Worm (Caenorhabditis elegans) whole organism, early embryonic: ENCODE data around the gene srj-26.

ENCODE experiments used
- B0310.2 ChIP-seq: sonication (generic microtip); optimal IDR thresholded peaks from 2 replicates; lab custom pipeline; 2016; ENCODE audit warnings: mild to moderate bottlenecking, missing genetic modification characterization, missing compliant biosample characterization
- F13C5.2 ChIP-seq: sonication (generic microtip); optimal IDR thresholded peaks from 2 replicates; lab custom pipeline; 2017; ENCODE audit warnings: mild to moderate bottlenecking, missing genetic modification characterization, inconsistent platforms, missing compliant biosample characterization
- aly-1 ChIP-seq: sonication (generic microtip); optimal IDR thresholded peaks from 2 replicates; lab custom pipeline; 2016; ENCODE audit warnings: missing genetic modification characterization, missing compliant biosample characterization
- ama-1 ChIP-seq: fragments of 150-350 bp; optimal IDR thresholded peaks from 2 replicates; lab custom pipeline; 2014
- ceh-13 ChIP-seq: fragments of 200-800 bp; sonication (Bioruptor generic); optimal IDR thresholded peaks from 2 replicates; lab custom pipeline; 2018; ENCODE audit warnings: mild to moderate bottlenecking, missing genetic modification characterization, missing compliant biosample characterization
- ceh-36 ChIP-seq: sonication (generic microtip); optimal IDR thresholded peaks from 2 replicates; lab custom pipeline; 2016; ENCODE audit warnings: missing genetic modification characterization, inconsistent platforms, missing compliant biosample characterization
- ets-7 ChIP-seq: sonication (generic microtip); optimal IDR thresholded peaks from 2 replicates; lab custom pipeline; 2016; ENCODE audit warnings: missing genotype, missing genetic modification characterization, missing compliant biosample characterization
- flt-1 ChIP-seq: fragments of 200-800 bp; sonication (Bioruptor generic); IDR thresholded peaks from 2 replicates; pipeline ENCODE4 v1.3.6; 2022; ENCODE audit warnings: missing genetic modification characterization, missing compliant biosample characterization
- hmbx-1 ChIP-seq: sonication (generic microtip); optimal IDR thresholded peaks from 2 replicates; lab custom pipeline; 2016; ENCODE audit warnings: mild to moderate bottlenecking, missing genetic modification characterization, missing compliant biosample characterization
- hmg-4 ChIP-seq: fragments of 200-800 bp; sonication (Bioruptor generic); optimal IDR thresholded peaks from 2 replicates; lab custom pipeline; 2018; ENCODE audit warnings: mild to moderate bottlenecking, missing genetic modification characterization, missing compliant biosample characterization
- hnd-1 ChIP-seq: sonication (generic microtip); optimal IDR thresholded peaks from 2 replicates; lab custom pipeline; 2016; ENCODE audit warnings: missing genetic modification characterization, missing compliant biosample characterization
- pes-1 ChIP-seq: fragments of 200-800 bp; sonication (Bioruptor generic); IDR thresholded peaks from 2 replicates; pipeline ENCODE4 v1.3.6; 2022; ENCODE audit warnings: missing genetic modification reagents, missing genetic modification characterization, missing compliant biosample characterization
- scrt-1 ChIP-seq: fragments of 200-800 bp; sonication (Bioruptor generic); IDR thresholded peaks from 2 replicates; pipeline ENCODE4 v1.3.6; 2022; ENCODE audit warnings: missing genetic modification characterization, missing compliant biosample characterization
- sea-1 ChIP-seq: fragments of 200-800 bp; sonication (Bioruptor generic); conservative IDR thresholded peaks from 2 replicates; pipeline ENCODE4 v1.3.6; 2022; ENCODE audit warnings: missing genetic modification characterization, missing compliant biosample characterization
- tbx-11 ChIP-seq: fragments of 200-800 bp; sonication (Bioruptor generic); IDR thresholded peaks from 2 replicates; pipeline ENCODE4 v1.3.6; 2022; ENCODE audit warnings: missing genetic modification characterization, missing compliant biosample characterization
- tbx-37 ChIP-seq: fragments of 200-800 bp; sonication (Bioruptor generic); conservative IDR thresholded peaks from 2 replicates; pipeline ENCODE4 v1.3.6; 2022; ENCODE audit warnings: missing genetic modification reagents, missing genetic modification characterization, missing compliant biosample characterization
- tra-4 ChIP-seq: sonication (generic microtip); optimal IDR thresholded peaks from 2 replicates; lab custom pipeline; 2017; ENCODE audit warnings: missing genetic modification characterization, missing compliant biosample characterization

Gene srj-26

ce11 chrV:18414051-18414450 is 6.8 kb upstream of the srj-26 start, which contains the start of gene txt-8:
Gene txt-8 (plus strand): TSS chrV:18414351.
- no peak for TF ChIP-seq F13C5.2 (tag; lab: Kevin White, UChicago)
- no peak for TF ChIP-seq hmbx-1 (tag; lab: Kevin White, UChicago)
- TF ChIP-seq flt-1: no peak
- no peak for TF ChIP-seq scrt-1 (GFP tag; lab: Robert Waterston, UW)
- TF ChIP-seq tbx-11 (GFP tag; lab: Robert Waterston, UW): no peak

- TF ChIP-seq tbx-11 (GFP tag; lab: Robert Waterston, UW): no peak
- TF ChIP-seq tra-4 (tag; lab: Kevin White, UChicago): no peak
- TF ChIP-seq aly-1 (tag; lab: Kevin White, UChicago): no peak
- no peak for TF ChIP-seq F13C5.2 (tag; lab: Kevin White, UChicago)
- no peak for TF ChIP-seq ama-1 (lab: Kevin White, UChicago)
- no peak for TF ChIP-seq hmg-4 (GFP tag; lab: Kevin White, UChicago)
- no peak for TF ChIP-seq scrt-1 (GFP tag; lab: Robert Waterston, UW)
- no peak for TF ChIP-seq B0310.2 (tag; lab: Kevin White, UChicago)
- TF ChIP-seq ets-7 (tag; lab: Kevin White, UChicago): no peak
- TF ChIP-seq tbx-37 (GFP tag; lab: Robert Waterston, UW): no peak
- no peak for TF ChIP-seq ceh-36 (tag; lab: Kevin White, UChicago)
- no peak for TF ChIP-seq hnd-1
- no peak for TF ChIP-seq sea-1 (GFP tag; lab: Robert Waterston, UW)
- TF ChIP-seq pes-1: no peak
Observed at ce11 chrV:18424471-18424870, 3.6 kb downstream of the srj-26 start, which contains the start of gene ZK262.4. Gene ZK262.4 (minus strand): TSS chrV:18424571.

- no peak for TF ChIP-seq ama-1 (lab: Kevin White, UChicago)
- no peak for TF ChIP-seq hmbx-1 (tag; lab: Kevin White, UChicago)
- no peak for TF ChIP-seq hnd-1
- no peak for TF ChIP-seq tra-4 (tag; lab: Kevin White, UChicago)
- no peak for TF ChIP-seq hmg-4 (GFP tag; lab: Kevin White, UChicago)
- no peak for TF ChIP-seq flt-1
- TF ChIP-seq ets-7 (tag; lab: Kevin White, UChicago): no peak
- no peak for TF ChIP-seq aly-1 (tag; lab: Kevin White, UChicago)
Observed at ce11 chrV:18425544-18425943, 4.6 kb downstream of the srj-26 start, which contains the start of gene ZK262.19. Gene ZK262.19 (minus strand): TSS chrV:18425644.

- TF ChIP-seq tra-4 (tag; lab: Kevin White, UChicago) (no peak), hmbx-1 (tag; lab: Kevin White, UChicago) (no peak), sea-1 (GFP tag; lab: Robert Waterston, UW) (no peak), hnd-1 (no peak), flt-1 (no peak), F13C5.2 (tag; lab: Kevin White, UChicago) (no peak)
Observed at ce11 chrV:18426280-18426679, 5.4 kb downstream of the srj-26 start, which contains the start of gene srw-83. Gene srw-83 (plus strand): TSS chrV:18426580.

ce11 chrV:18430826-18431225 is 9.9 kb downstream of the srj-26 start:
- TF ChIP-seq sea-1 (GFP tag; lab: Robert Waterston, UW) (no peak), tra-4 (tag; lab: Kevin White, UChicago) (no peak), ama-1 (lab: Kevin White, UChicago) (no peak), aly-1 (tag; lab: Kevin White, UChicago) (no peak), flt-1 (no peak), F13C5.2 (tag; lab: Kevin White, UChicago) (no peak), scrt-1 (GFP tag; lab: Robert Waterston, UW) (no peak), tbx-11 (GFP tag; lab: Robert Waterston, UW) (no peak), ets-7 (tag; lab: Kevin White, UChicago) (no peak), hmbx-1 (tag; lab: Kevin White, UChicago) (no peak), pes-1 (no peak), B0310.2 (tag; lab: Kevin White, UChicago) (no peak)

- TF ChIP-seq ets-7 (tag; lab: Kevin White, UChicago): no peak
- TF ChIP-seq F13C5.2 (tag; lab: Kevin White, UChicago): no peak
- no peak for TF ChIP-seq ama-1 (lab: Kevin White, UChicago)
- no peak for TF ChIP-seq hnd-1
- no peak for TF ChIP-seq flt-1
- TF ChIP-seq tbx-37 (GFP tag; lab: Robert Waterston, UW): no peak
- TF ChIP-seq tbx-11 (GFP tag; lab: Robert Waterston, UW): no peak
- no peak for TF ChIP-seq pes-1
- TF ChIP-seq B0310.2 (tag; lab: Kevin White, UChicago): no peak
- TF ChIP-seq aly-1 (tag; lab: Kevin White, UChicago): no peak
- TF ChIP-seq ceh-36 (tag; lab: Kevin White, UChicago): no peak
- TF ChIP-seq scrt-1 (GFP tag; lab: Robert Waterston, UW): no peak
- no peak for TF ChIP-seq sea-1 (GFP tag; lab: Robert Waterston, UW)
- TF ChIP-seq tra-4 (tag; lab: Kevin White, UChicago): no peak
- TF ChIP-seq hmbx-1 (tag; lab: Kevin White, UChicago): no peak
- no peak for TF ChIP-seq ceh-13 (GFP tag; lab: Kevin White, UChicago)
Observed at ce11 chrV:18431450-18431849, 10.6 kb downstream of the srj-26 start, which contains the start of gene srw-82. Gene srw-82 (plus strand): TSS chrV:18431750.

- TF ChIP-seq F13C5.2 (tag; lab: Kevin White, UChicago) (no peak), flt-1 (no peak), hnd-1 (no peak), scrt-1 (GFP tag; lab: Robert Waterston, UW) (no peak), tbx-11 (GFP tag; lab: Robert Waterston, UW) (no peak), hmbx-1 (tag; lab: Kevin White, UChicago) (no peak), ceh-13 (GFP tag; lab: Kevin White, UChicago) (no peak), sea-1 (GFP tag; lab: Robert Waterston, UW) (no peak)
Observed at ce11 chrV:18434961-18435360, 14.1 kb downstream of the srj-26 start, which contains the start of gene ZK262.20. Gene ZK262.20 (minus strand): TSS chrV:18435061.
